Worm (Caenorhabditis elegans) whole organism, mixed stage, embryonic: ENCODE data around the gene cyp-13A7.

ENCODE experiments used
- M03D4.4 ChIP-seq: sonication (generic microtip); optimal IDR thresholded peaks from 2 replicates; lab custom pipeline; 2017; ENCODE audit warnings: mild to moderate bottlenecking, missing genetic modification characterization, missing compliant biosample characterization
- bed-3 ChIP-seq: fragments of 200-800 bp; sonication (Bioruptor generic); optimal IDR thresholded peaks from 3 replicates; lab custom pipeline; 2018; ENCODE audit warnings: mild to moderate bottlenecking, missing genetic modification characterization, moderate library complexity, missing compliant biosample characterization
- blmp-1 ChIP-seq: fragments of 150-350 bp; optimal IDR thresholded peaks from 2 replicates; lab custom pipeline; 2014; ENCODE audit warnings: missing biosample characterization, missing genetic modification characterization
- ceh-39 ChIP-seq: fragments of 150-350 bp; optimal IDR thresholded peaks from 2 replicates; lab custom pipeline; 2014; ENCODE audit warnings: missing biosample characterization, missing genetic modification characterization
- ceh-43 ChIP-seq: fragments of 200-800 bp; sonication (Bioruptor generic); optimal IDR thresholded peaks from 2 replicates; lab custom pipeline; 2018; ENCODE audit warnings: mild to moderate bottlenecking, missing genetic modification characterization, moderate library complexity, missing compliant biosample characterization
- ceh-83 ChIP-seq: fragments of 200-800 bp; sonication (Bioruptor generic); optimal IDR thresholded peaks from 2 replicates; lab custom pipeline; 2018; ENCODE audit warnings: mild to moderate bottlenecking, missing genetic modification characterization, missing compliant biosample characterization
- ces-1 ChIP-seq: fragments of 150-350 bp; optimal IDR thresholded peaks from 2 replicates; lab custom pipeline; 2014; ENCODE audit warnings: missing biosample characterization, missing genetic modification reagents, missing genetic modification characterization
- cnd-1 ChIP-seq: fragments of 200-800 bp; sonication (Bioruptor generic); optimal IDR thresholded peaks from 2 replicates; lab custom pipeline; 2018; ENCODE audit warnings: mild to moderate bottlenecking, missing genetic modification characterization, missing compliant biosample characterization
- drap-1 ChIP-seq: fragments of 200-800 bp; sonication (Bioruptor generic); optimal IDR thresholded peaks from 3 replicates; lab custom pipeline; 2018; ENCODE audit warnings: mild to moderate bottlenecking, missing genetic modification characterization, missing compliant biosample characterization
- elt-3 ChIP-seq: fragments of 150-350 bp; optimal IDR thresholded peaks from 2 replicates; lab custom pipeline; 2014; ENCODE audit warnings: missing biosample characterization, missing genetic modification characterization
- flh-1 ChIP-seq: fragments of 200-800 bp; sonication (Bioruptor generic); optimal IDR thresholded peaks from 2 replicates; lab custom pipeline; 2018; ENCODE audit warnings: mild to moderate bottlenecking, missing genetic modification characterization, moderate library complexity, missing compliant biosample characterization
- ham-2 ChIP-seq: fragments of 200-800 bp; sonication (Bioruptor generic); optimal IDR thresholded peaks from 2 replicates; lab custom pipeline; 2018; ENCODE audit warnings: mild to moderate bottlenecking, missing genetic modification characterization, missing compliant biosample characterization
- hlh-1 ChIP-seq: fragments of 150-350 bp; optimal IDR thresholded peaks from 2 replicates; lab custom pipeline; 2014; ENCODE audit warnings: missing biosample characterization, missing genetic modification reagents, missing genetic modification characterization
- lin-32 ChIP-seq: fragments of 200-800 bp; sonication (Bioruptor generic); optimal IDR thresholded peaks from 2 replicates; lab custom pipeline; 2018; ENCODE audit warnings: mild to moderate bottlenecking, missing genetic modification characterization, missing compliant biosample characterization
- lsy-2 ChIP-seq: fragments of 150-350 bp; optimal IDR thresholded peaks from 2 replicates; lab custom pipeline; 2014; ENCODE audit warnings: missing biosample characterization, missing genetic modification characterization
- mab-5 ChIP-seq: fragments of 150-350 bp; optimal IDR thresholded peaks from 2 replicates; lab custom pipeline; 2014; ENCODE audit warnings: missing biosample characterization, missing genetic modification characterization
- mep-1 ChIP-seq: fragments of 150-350 bp; optimal IDR thresholded peaks from 2 replicates; lab custom pipeline; 2017; ENCODE audit warnings: missing biosample characterization, missing genetic modification reagents, missing genetic modification characterization, inconsistent platforms
- nhr-12 ChIP-seq: fragments of 150-350 bp; optimal IDR thresholded peaks from 2 replicates; lab custom pipeline; 2014; ENCODE audit warnings: missing biosample characterization, missing genetic modification characterization
- nhr-2 ChIP-seq: fragments of 150-350 bp; optimal IDR thresholded peaks from 2 replicates; lab custom pipeline; 2014; ENCODE audit warnings: missing biosample characterization, missing genetic modification characterization
- nhr-28 ChIP-seq: fragments of 150-350 bp; optimal IDR thresholded peaks from 2 replicates; lab custom pipeline; 2014; ENCODE audit warnings: missing biosample characterization, missing genetic modification characterization
- nhr-76 ChIP-seq: sonication (generic microtip); optimal IDR thresholded peaks from 2 replicates; lab custom pipeline; 2017; ENCODE audit warnings: missing biosample characterization, missing genetic modification characterization
- pha-4 ChIP-seq: fragments of 150-350 bp; optimal IDR thresholded peaks from 2 replicates; lab custom pipeline; 2018; ENCODE audit warnings: missing biosample characterization, missing genetic modification reagents, missing genetic modification characterization
- sem-2 ChIP-seq: fragments of 200-800 bp; sonication (Bioruptor generic); optimal IDR thresholded peaks from 2 replicates; lab custom pipeline; 2018; ENCODE audit warnings: mild to moderate bottlenecking, missing genetic modification characterization, missing compliant biosample characterization
- sptf-1 ChIP-seq: sonication (generic microtip); optimal IDR thresholded peaks from 2 replicates; lab custom pipeline; 2017; ENCODE audit warnings: mild to moderate bottlenecking, missing genetic modification characterization, moderate library complexity, missing compliant biosample characterization
- tbx-8 ChIP-seq: fragments of 200-800 bp; sonication (Bioruptor generic); optimal IDR thresholded peaks from 2 replicates; lab custom pipeline; 2018; ENCODE audit warnings: mild to moderate bottlenecking, missing genetic modification characterization, moderate library complexity, missing compliant biosample characterization
- unc-120 ChIP-seq: sonication (generic microtip); optimal IDR thresholded peaks from 2 replicates; lab custom pipeline; 2017; ENCODE audit warnings: missing genetic modification characterization, missing compliant biosample characterization; ENCODE audit not compliant: poor library complexity, severe bottlenecking
- unc-39 ChIP-seq: fragments of 150-350 bp; optimal IDR thresholded peaks from 2 replicates; lab custom pipeline; 2014; ENCODE audit warnings: missing biosample characterization, missing genetic modification characterization
- unc-62 ChIP-seq: fragments of 150-350 bp; optimal IDR thresholded peaks from 2 replicates; lab custom pipeline; 2014; ENCODE audit warnings: missing biosample characterization, missing genetic modification reagents, missing genetic modification characterization
- zip-8 ChIP-seq: fragments of 150-350 bp; optimal IDR thresholded peaks from 2 replicates; lab custom pipeline; 2014; ENCODE audit warnings: missing biosample characterization, missing genetic modification characterization
- ztf-11 ChIP-seq: fragments of 150-350 bp; optimal IDR thresholded peaks from 2 replicates; lab custom pipeline; 2014; ENCODE audit warnings: missing biosample characterization, missing genetic modification characterization

Gene cyp-13A7

ce11 chrII:9807519-9807972 lies 4.1 kb downstream of the cyp-13A7 start, which contains the start of gene cyp-13A8:
Gene cyp-13A8, minus strand, starts transcription at chrII:9807569.
- no peak for TF ChIP-seq nhr-76
- TF ChIP-seq, all 35 proteins: peak for 0

- TF ChIP-seq tbx-8, result no peak
- no peak for TF ChIP-seq cnd-1 (tag; lab: Kevin White, UChicago)
- TF ChIP-seq nhr-12 (tag; lab: Kevin White, UChicago), result no peak
- no peak for TF ChIP-seq blmp-1 (tag; lab: Kevin White, UChicago)
- no peak for TF ChIP-seq flh-1 (GFP tag; lab: Kevin White, UChicago)
- TF ChIP-seq nhr-28 (tag; lab: Kevin White, UChicago), result no peak
- TF ChIP-seq pha-4, result no peak
- TF ChIP-seq lsy-2 (tag; lab: Kevin White, UChicago), result no peak
- no peak for TF ChIP-seq ceh-39
- TF ChIP-seq ztf-11, result no peak
- no peak for TF ChIP-seq drap-1 (GFP tag; lab: Kevin White, UChicago)
- TF ChIP-seq ceh-83 (GFP tag; lab: Kevin White, UChicago), result no peak
- TF ChIP-seq sem-2 (GFP tag; lab: Kevin White, UChicago), result no peak
- TF ChIP-seq mep-1 (tag; lab: Kevin White, UChicago), result no peak
- TF ChIP-seq ham-2, result no peak
- no peak for TF ChIP-seq hlh-1 (tag; lab: Kevin White, UChicago)
- TF ChIP-seq zip-8, result no peak
- no peak for TF ChIP-seq ces-1 (GFP tag; lab: Kevin White, UChicago)
- no peak for TF ChIP-seq lin-32 (GFP tag; lab: Kevin White, UChicago)
- TF ChIP-seq unc-62 (GFP tag; lab: Kevin White, UChicago), result no peak
These were observed 23.5 kb downstream of the cyp-13A7 start for ce11 chrII:9826946-9827345.

ce11 chrII:9827852-9828251 lies 24.4 kb downstream of the cyp-13A7 start, which contains the start of gene eyg-1:
Gene eyg-1, minus strand, starts transcription at chrII:9827952.
- TF ChIP-seq bed-3 (GFP tag; lab: Kevin White, UChicago) (no peak), ceh-43 (GFP tag; lab: Kevin White, UChicago) (no peak), elt-3 (tag; lab: Kevin White, UChicago) (no peak), nhr-28 (tag; lab: Kevin White, UChicago) (no peak), blmp-1 (tag; lab: Kevin White, UChicago) (no peak), unc-39 (tag; lab: Kevin White, UChicago) (no peak), nhr-2 (tag; lab: Kevin White, UChicago) (peak; percentile 22)

ce11 chrII:9828502-9828901 lies 25.1 kb downstream of the cyp-13A7 start:
- TF ChIP-seq pha-4, result no peak
- TF ChIP-seq mab-5 (tag; lab: Kevin White, UChicago), result no peak
- no peak for TF ChIP-seq unc-62 (GFP tag; lab: Kevin White, UChicago)
- peak; percentile 74 for TF ChIP-seq zip-8
- TF ChIP-seq unc-120 (tag; lab: Kevin White, UChicago), result no peak
- TF ChIP-seq ceh-43 (GFP tag; lab: Kevin White, UChicago), result no peak
- TF ChIP-seq nhr-2 (tag; lab: Kevin White, UChicago), result peak; percentile 77
- no peak for TF ChIP-seq drap-1 (GFP tag; lab: Kevin White, UChicago)
- no peak for TF ChIP-seq lin-32 (GFP tag; lab: Kevin White, UChicago)
- no peak for TF ChIP-seq mep-1 (tag; lab: Kevin White, UChicago)
- TF ChIP-seq ceh-83 (GFP tag; lab: Kevin White, UChicago), result no peak
- no peak for TF ChIP-seq M03D4.4 (tag; lab: Kevin White, UChicago)
- TF ChIP-seq blmp-1 (tag; lab: Kevin White, UChicago), result no peak
- TF ChIP-seq nhr-28 (tag; lab: Kevin White, UChicago), result no peak
- TF ChIP-seq ham-2, result no peak
- no peak for TF ChIP-seq nhr-12 (tag; lab: Kevin White, UChicago)
- TF ChIP-seq, all 35 proteins: peak for 2

- no peak for TF ChIP-seq sptf-1 (tag; lab: Kevin White, UChicago)
These were observed 25.7 kb downstream of the cyp-13A7 start, which contains the start of gene ZK938.1 for ce11 chrII:9829108-9829507. Gene ZK938.1, plus strand, starts transcription at chrII:9829408.

- no peak for TF ChIP-seq elt-3 (tag; lab: Kevin White, UChicago)
- TF ChIP-seq mab-5 (tag; lab: Kevin White, UChicago), result no peak
- TF ChIP-seq cnd-1 (tag; lab: Kevin White, UChicago), result no peak
- no peak for TF ChIP-seq tbx-8
- TF ChIP-seq nhr-12 (tag; lab: Kevin White, UChicago), result no peak
These were observed 27.6 kb downstream of the cyp-13A7 start, which contains the start of gene ZK938.12 for ce11 chrII:9831033-9831432. Gene ZK938.12, plus strand, starts transcription at chrII:9831333.
